Fruit fly (Drosophila melanogaster) whole organism, embryonic: ENCODE data around the gene ec.

ENCODE experiments used
- Atf6 ChIP-seq: fragments of 200-800 bp; sonication (Bioruptor generic); IDR thresholded peaks from 2 replicates; pipeline ENCODE4 v1.3.6; 2022; ENCODE audit warnings: missing biosample characterization, missing genetic modification characterization
- CG11398 ChIP-seq: fragments of 200-800 bp; sonication (Bioruptor generic); optimal IDR thresholded peaks from 2 replicates; lab custom pipeline; 2016; ENCODE audit warnings: missing biosample characterization, missing genetic modification characterization
- CG11560 ChIP-seq: fragments of 200-800 bp; sonication (Bioruptor generic); IDR thresholded peaks from 3 replicates; pipeline ENCODE4 v1.3.6; 2022; ENCODE audit warnings: missing biosample characterization, missing genetic modification characterization
- CG13424 ChIP-seq: fragments of 200-800 bp; sonication (Bioruptor generic); optimal IDR thresholded peaks from 2 replicates; lab custom pipeline; 2019; ENCODE audit warnings: missing biosample characterization, mild to moderate bottlenecking, missing genetic modification characterization, moderate library complexity
- CG1529 ChIP-seq: fragments of 200-800 bp; sonication (Bioruptor generic); optimal IDR thresholded peaks from 3 replicates; lab custom pipeline; 2018; ENCODE audit warnings: missing biosample characterization, missing genetic modification characterization
- CG15696 ChIP-seq: fragments of 200-800 bp; sonication (Bioruptor generic); optimal IDR thresholded peaks from 2 replicates; lab custom pipeline; 2019; ENCODE audit warnings: missing biosample characterization, mild to moderate bottlenecking, missing genetic modification characterization, moderate library complexity
- CG17328 ChIP-seq: fragments of 200-800 bp; sonication (Bioruptor generic); IDR thresholded peaks from 2 replicates; pipeline ENCODE4 v1.3.6; 2022; ENCODE audit warnings: missing biosample characterization, missing genetic modification characterization
- CG2202 ChIP-seq: fragments of 200-800 bp; sonication (Bioruptor generic); optimal IDR thresholded peaks from 2 replicates; lab custom pipeline; 2018; ENCODE audit warnings: missing biosample characterization, mild to moderate bottlenecking, missing genetic modification characterization
- CG3163 ChIP-seq: fragments of 200-800 bp; sonication (Bioruptor generic); optimal IDR thresholded peaks from 3 replicates; lab custom pipeline; 2016; ENCODE audit warnings: missing biosample characterization, missing genetic modification characterization
- CG32767 ChIP-seq: fragments of 200-800 bp; sonication (Bioruptor generic); IDR thresholded peaks from 2 replicates; pipeline ENCODE4 v1.3.6; 2022; ENCODE audit warnings: missing biosample characterization, missing genetic modification characterization
- CG3407 ChIP-seq: fragments of 200-800 bp; sonication (Bioruptor generic); optimal IDR thresholded peaks from 2 replicates; lab custom pipeline; 2018; ENCODE audit warnings: missing biosample characterization, mild to moderate bottlenecking, missing genetic modification characterization
- CG34224 ChIP-seq: fragments of 200-800 bp; sonication (Bioruptor generic); IDR thresholded peaks from 3 replicates; pipeline ENCODE4 v1.3.6; 2022; ENCODE audit warnings: missing biosample characterization, missing genetic modification characterization; ENCODE audit not compliant: partially characterized antibody
- CG3726 ChIP-seq: fragments of 200-800 bp; sonication (Bioruptor generic); IDR thresholded peaks from 3 replicates; pipeline ENCODE4, ENCODE4 v1.3.6; 2022; ENCODE audit warnings: missing biosample characterization, missing genetic modification characterization
- CG4360 ChIP-seq: fragments of 200-800 bp; sonication (Bioruptor generic); IDR thresholded peaks from 2 replicates; pipeline ENCODE4 v1.3.6; 2022; ENCODE audit warnings: missing biosample characterization, missing genetic modification characterization
- CG4820 ChIP-seq: fragments of 200-800 bp; sonication (Bioruptor generic); optimal IDR thresholded peaks from 3 replicates; lab custom pipeline; 2016; ENCODE audit warnings: missing biosample characterization, missing genetic modification characterization
- CG6254 ChIP-seq: fragments of 200-800 bp; sonication (Bioruptor generic); optimal IDR thresholded peaks from 3 replicates; lab custom pipeline; 2017; ENCODE audit warnings: mild to moderate bottlenecking, missing biosample characterization, missing genetic modification reagents, missing genetic modification characterization
- CG7357 ChIP-seq: fragments of 200-800 bp; sonication (Bioruptor generic); IDR thresholded peaks from 3 replicates; pipeline ENCODE4 v1.3.6; 2022; ENCODE audit warnings: missing biosample characterization, missing genetic modification characterization
- CG7963 ChIP-seq: fragments of 200-800 bp; sonication (Bioruptor generic); IDR thresholded peaks from 3 replicates; pipeline ENCODE4 v1.3.6; 2022; ENCODE audit warnings: missing biosample characterization, missing genetic modification characterization; ENCODE audit not compliant: partially characterized antibody
- CG8089 ChIP-seq: fragments of 200-800 bp; sonication (Bioruptor generic); optimal IDR thresholded peaks from 3 replicates; lab custom pipeline; 2016; ENCODE audit warnings: missing biosample characterization, missing genetic modification characterization
- CG8281 ChIP-seq: fragments of 200-800 bp; sonication (Bioruptor generic); optimal IDR thresholded peaks from 2 replicates; lab custom pipeline; 2018; ENCODE audit warnings: missing biosample characterization, mild to moderate bottlenecking, missing genetic modification characterization, moderate library complexity
- CG9876 ChIP-seq: fragments of 200-800 bp; sonication (Bioruptor generic); optimal IDR thresholded peaks from 2 replicates; lab custom pipeline; 2016; ENCODE audit warnings: missing biosample characterization, missing genetic modification characterization
- CHES-1-like ChIP-seq: fragments of 200-800 bp; sonication (Bioruptor generic); optimal IDR thresholded peaks from 2 replicates; lab custom pipeline; 2016; ENCODE audit warnings: missing biosample characterization, missing genetic modification characterization
- CTCF ChIP-seq: fragments of 200-800 bp; sonication (Bioruptor generic); optimal IDR thresholded peaks from 2 replicates; lab custom pipeline; 2017; ENCODE audit warnings: missing biosample characterization, mild to moderate bottlenecking, missing genetic modification characterization, moderate library complexity
- Doc3 ChIP-seq: fragments of 200-800 bp; sonication (Bioruptor generic); IDR thresholded peaks from 3 replicates; pipeline ENCODE4 v1.3.6; 2022; ENCODE audit warnings: missing biosample characterization, missing genetic modification characterization; ENCODE audit not compliant: partially characterized antibody
- Fer1 ChIP-seq: fragments of 200-800 bp; sonication (Bioruptor generic); optimal IDR thresholded peaks from 2 replicates; lab custom pipeline; 2017; ENCODE audit warnings: missing biosample characterization, mild to moderate bottlenecking, missing genetic modification characterization
- Hey ChIP-seq: fragments of 200-800 bp; sonication (Bioruptor generic); optimal IDR thresholded peaks from 3 replicates; lab custom pipeline; 2018; ENCODE audit warnings: missing biosample characterization, mild to moderate bottlenecking, missing genetic modification characterization
- Hmr ChIP-seq: fragments of 200-800 bp; sonication (Bioruptor generic); optimal IDR thresholded peaks from 3 replicates; lab custom pipeline; 2017; ENCODE audit warnings: mild to moderate bottlenecking, missing biosample characterization, missing genetic modification reagents, missing genetic modification characterization
- Jarid2 ChIP-seq: fragments of 200-800 bp; sonication (Bioruptor generic); optimal IDR thresholded peaks from 3 replicates; lab custom pipeline; 2017; ENCODE audit warnings: mild to moderate bottlenecking, missing biosample characterization, missing genetic modification reagents, missing genetic modification characterization
- NC2α ChIP-seq: fragments of 200-800 bp; sonication (Bioruptor generic); optimal IDR thresholded peaks from 2 replicates; lab custom pipeline; 2016; ENCODE audit warnings: missing biosample characterization, missing genetic modification characterization
- NC2β ChIP-seq: fragments of 200-800 bp; sonication (Bioruptor generic); optimal IDR thresholded peaks from 2 replicates; lab custom pipeline; 2016; ENCODE audit warnings: missing biosample characterization, missing genetic modification characterization
- NfI ChIP-seq: fragments of 200-800 bp; sonication (Bioruptor generic); optimal IDR thresholded peaks from 3 replicates; lab custom pipeline; 2018; ENCODE audit warnings: missing biosample characterization, mild to moderate bottlenecking, missing genetic modification characterization, moderate library complexity
- Tbp ChIP-seq: fragments of >200 bp; optimal IDR thresholded peaks from 2 replicates; lab custom pipeline; 2018; ENCODE audit warnings: missing biosample characterization, missing genetic modification characterization
- amos ChIP-seq: fragments of 200-800 bp; sonication (Bioruptor generic); IDR thresholded peaks from 2 replicates; pipeline ENCODE4 v1.3.6; 2022; ENCODE audit warnings: missing biosample characterization, missing genetic modification characterization; ENCODE audit not compliant: partially characterized antibody
- ara ChIP-seq: fragments of 200-800 bp; sonication (Bioruptor generic); IDR thresholded peaks from 2 replicates; pipeline ENCODE4 v1.3.6; 2022; ENCODE audit warnings: missing biosample characterization, missing genetic modification characterization
- bab2 ChIP-seq: fragments of 200-800 bp; sonication (Bioruptor generic); optimal IDR thresholded peaks from 2 replicates; lab custom pipeline; 2016; ENCODE audit warnings: missing biosample characterization, missing genetic modification characterization
- bcd ChIP-seq: fragments of 200-800 bp; sonication (Bioruptor generic); optimal IDR thresholded peaks from 2 replicates; lab custom pipeline; 2017; ENCODE audit warnings: missing biosample characterization, mild to moderate bottlenecking, missing genetic modification characterization
- bowl ChIP-seq: fragments of 200-800 bp; sonication (Bioruptor generic); IDR thresholded peaks from 2 replicates; pipeline ENCODE4 v1.3.6; 2022; ENCODE audit warnings: missing biosample characterization, missing genetic modification characterization
- ci ChIP-seq: fragments of 200-800 bp; sonication (Bioruptor generic); IDR thresholded peaks from 3 replicates; pipeline ENCODE4 v1.3.6; 2022; ENCODE audit warnings: missing biosample characterization, missing genetic modification characterization
- corto ChIP-seq: fragments of 200-800 bp; sonication (Bioruptor generic); optimal IDR thresholded peaks from 2 replicates; lab custom pipeline; 2016; ENCODE audit warnings: missing biosample characterization, mild to moderate bottlenecking, missing genetic modification characterization, moderate library complexity
- dati ChIP-seq: fragments of 200-800 bp; sonication (Bioruptor generic); IDR thresholded peaks from 2 replicates; pipeline ENCODE4 v1.3.6; 2022; ENCODE audit warnings: missing biosample characterization, missing genetic modification characterization
- gcm ChIP-seq: fragments of 200-800 bp; sonication (Bioruptor generic); optimal IDR thresholded peaks from 2 replicates; lab custom pipeline; 2019; ENCODE audit warnings: missing biosample characterization, mild to moderate bottlenecking, missing genetic modification characterization, moderate library complexity
- insv ChIP-seq, 2 experiments: fragments of 200-800 bp; sonication (Bioruptor generic); optimal IDR thresholded peaks; 3 replicates each; lab custom pipeline; 2016 to 2018; ENCODE audit warnings: missing biosample characterization in 2 of 2, missing genetic modification characterization in 2 of 2
- kay ChIP-seq: fragments of 200-800 bp; sonication (Bioruptor generic); optimal IDR thresholded peaks from 2 replicates; lab custom pipeline; 2016; ENCODE audit warnings: missing biosample characterization, missing genetic modification characterization
- nau ChIP-seq: fragments of 200-800 bp; sonication (Bioruptor generic); optimal IDR thresholded peaks from 3 replicates; lab custom pipeline; 2017; ENCODE audit warnings: missing biosample characterization, mild to moderate bottlenecking, missing genetic modification characterization, missing genetic modification reagents
- nerfin-2 ChIP-seq: fragments of 200-800 bp; sonication (Bioruptor generic); IDR thresholded peaks from 2 replicates; pipeline ENCODE4 v1.3.6; 2022; ENCODE audit warnings: missing biosample characterization, missing genetic modification characterization; ENCODE audit not compliant: partially characterized antibody
- org-1 ChIP-seq: fragments of 200-800 bp; sonication (Bioruptor generic); optimal IDR thresholded peaks from 2 replicates; lab custom pipeline; 2017; ENCODE audit warnings: missing biosample characterization, missing genetic modification characterization
- pho ChIP-seq: fragments of 200-800 bp; sonication (Bioruptor generic); optimal IDR thresholded peaks from 2 replicates; lab custom pipeline; 2016; ENCODE audit warnings: missing biosample characterization, missing genetic modification characterization
- salm ChIP-seq: fragments of 200-800 bp; sonication (Bioruptor generic); optimal IDR thresholded peaks from 2 replicates; lab custom pipeline; 2018; ENCODE audit warnings: missing biosample characterization, mild to moderate bottlenecking, missing genetic modification characterization
- tio ChIP-seq: fragments of 200-800 bp; sonication (Bioruptor generic); optimal IDR thresholded peaks from 2 replicates; lab custom pipeline; 2017; ENCODE audit warnings: missing biosample characterization, missing genetic modification characterization, inconsistent platforms
- tna ChIP-seq: fragments of 200-800 bp; sonication (Bioruptor generic); IDR thresholded peaks from 2 replicates; pipeline ENCODE4 v1.3.6; 2022; ENCODE audit warnings: missing biosample characterization, missing genetic modification characterization; ENCODE audit not compliant: partially characterized antibody
- wor ChIP-seq: fragments of 200-800 bp; sonication (Bioruptor generic); IDR thresholded peaks from 2 replicates; pipeline ENCODE4 v1.3.6; 2022; ENCODE audit warnings: missing biosample characterization, missing genetic modification characterization
- z ChIP-seq: fragments of 200-800 bp; sonication (Bioruptor generic); IDR thresholded peaks from 3 replicates; pipeline ENCODE4 v1.3.6; 2022; ENCODE audit warnings: missing biosample characterization, missing genetic modification characterization

The ec gene

dm6 chrX:3777236-3777635 lies 34.3 kb upstream of the ec start:
- peak; percentile 29 for TF ChIP-seq CG17328 (GFP tag; lab: Robert Waterston, UW)
- TF ChIP-seq CG4820 (GFP tag; lab: Kevin White, UChicago): no peak
- peak; percentile 84 for TF ChIP-seq z (GFP tag; lab: Robert Waterston, UW)
- TF ChIP-seq Doc3: no peak
- TF ChIP-seq NC2α: no peak
- peak; percentile 23 for TF ChIP-seq CG13424 (tag; lab: Kevin White, UChicago)
- peak; percentile 52; the same call in 1 of the 3 replicates for TF ChIP-seq CG34224 (GFP tag; lab: Robert Waterston, UW)
- TF ChIP-seq CG15696 (tag; lab: Kevin White, UChicago): peak; percentile 50
- TF ChIP-seq nau (GFP tag; lab: Kevin White, UChicago): peak; percentile 73
- TF ChIP-seq CG8281 (tag; lab: Kevin White, UChicago): peak; percentile 9
- TF ChIP-seq org-1 (GFP tag; lab: Kevin White, UChicago): peak; percentile 31
- TF ChIP-seq bab2: peak; percentile 57
- no peak for TF ChIP-seq wor (GFP tag; lab: Robert Waterston, UW)
- no peak for TF ChIP-seq CG32767
- TF ChIP-seq NC2β (GFP tag; lab: Kevin White, UChicago): peak; percentile 49
- 0 out of 2 replicates have a peak, but pooled peaks have one; percentile 42 for TF ChIP-seq bowl
- peak; percentile 23 for TF ChIP-seq Jarid2
- peak; percentile 76 for TF ChIP-seq CG3407 (GFP tag; lab: Kevin White, UChicago)
- no peak for TF ChIP-seq amos
- TF ChIP-seq NfI (GFP tag; lab: Kevin White, UChicago): peak; percentile 47
- peak; percentile 83 for TF ChIP-seq ci (GFP tag; lab: Robert Waterston, UW)
- TF ChIP-seq corto (GFP tag; lab: Kevin White, UChicago): no peak
- TF ChIP-seq nerfin-2 (GFP tag; lab: Robert Waterston, UW): no peak
- TF ChIP-seq CG3163: peak; percentile 64
- TF ChIP-seq CG3726 (GFP tag; lab: Robert Waterston, UW): no peak
- peak; percentile 25 for TF ChIP-seq CG1529 (GFP tag; lab: Kevin White, UChicago)
- TF ChIP-seq Tbp (GFP tag; lab: Kevin White, UChicago): no peak
- TF ChIP-seq CG7357 (GFP tag; lab: Robert Waterston, UW): no peak
- no peak for TF ChIP-seq tio
- TF ChIP-seq ara (GFP tag; lab: Robert Waterston, UW): peak; percentile 51
- TF ChIP-seq CG4360: peak; percentile 92
- TF ChIP-seq dati (GFP tag; lab: Robert Waterston, UW): no peak
- TF ChIP-seq CG8089 (GFP tag; lab: Kevin White, UChicago): peak; percentile 33
- TF ChIP-seq gcm (GFP tag; lab: Kevin White, UChicago): peak; percentile 59
- peak; percentile 15 for TF ChIP-seq salm (tag; lab: Kevin White, UChicago)
- peak; percentile 52 for TF ChIP-seq bcd (GFP tag; lab: Kevin White, UChicago)
- TF ChIP-seq CG2202 (tag; lab: Kevin White, UChicago): peak; percentile 58
- TF ChIP-seq insv (GFP tag; optimal IDR thresholded peaks at IDR 0.05; lab: Kevin White, UChicago): peak in 1 of 2 experiments; percentile 67
- TF ChIP-seq kay (GFP tag; lab: Kevin White, UChicago): peak; percentile 22
- TF ChIP-seq tna: no peak
- peak; percentile 61; the same call in 1 of the 2 replicates for TF ChIP-seq Atf6
- TF ChIP-seq Hey: peak; percentile 78
- no peak for TF ChIP-seq CG11560 (tag; lab: Robert Waterston, UW)
- TF ChIP-seq Hmr: peak; percentile 76
- peak; percentile 15 for TF ChIP-seq CG6254
- peak; percentile 83 for TF ChIP-seq Fer1
- TF ChIP-seq CG7963: no peak
- peak; percentile 31 for TF ChIP-seq pho (GFP tag; lab: Kevin White, UChicago)
- TF ChIP-seq CG9876 (GFP tag; lab: Kevin White, UChicago): no peak
- TF ChIP-seq CHES-1-like (GFP tag; lab: Kevin White, UChicago): peak; percentile 66
- peak; percentile 78 for TF ChIP-seq CG11398 (GFP tag; lab: Kevin White, UChicago)
- peak; percentile 47 for TF ChIP-seq CTCF
